Worm (Caenorhabditis elegans) whole organism, L3 larva: ENCODE data around the gene twk-33.

Experiments
- R02D3.7 ChIP-seq: fragments of 150-350 bp; optimal IDR thresholded peaks from 2 replicates; lab custom pipeline; 2014; ENCODE audit warnings: missing biosample characterization, missing genetic modification characterization
- ZK546.5 ChIP-seq: sonication (generic microtip); optimal IDR thresholded peaks from 2 replicates; lab custom pipeline; 2017; ENCODE audit warnings: missing biosample characterization, missing genetic modification characterization
- aly-2 ChIP-seq: fragments of 150-350 bp; optimal IDR thresholded peaks from 2 replicates; lab custom pipeline; 2014; ENCODE audit warnings: missing biosample characterization, missing genetic modification characterization
- ceh-16 ChIP-seq: sonication (generic microtip); optimal IDR thresholded peaks from 2 replicates; lab custom pipeline; 2017; ENCODE audit warnings: missing biosample characterization, missing genetic modification characterization
- ceh-28 ChIP-seq: fragments of 150-350 bp; optimal IDR thresholded peaks from 2 replicates; lab custom pipeline; 2014; ENCODE audit warnings: missing biosample characterization, missing genetic modification reagents, missing genetic modification characterization
- daf-12 ChIP-seq: fragments of 150-350 bp; optimal IDR thresholded peaks from 2 replicates; lab custom pipeline; 2014; ENCODE audit warnings: missing biosample characterization, missing genetic modification reagents, missing genetic modification characterization
- egl-27 ChIP-seq: sonication (generic microtip); optimal IDR thresholded peaks from 4 replicates; lab custom pipeline; 2017; ENCODE audit warnings: missing biosample characterization, missing genetic modification reagents, missing genetic modification characterization
- elt-1 ChIP-seq: fragments of 150-350 bp; optimal IDR thresholded peaks from 2 replicates; lab custom pipeline; 2014; ENCODE audit warnings: missing biosample characterization, missing genetic modification characterization
- elt-2 ChIP-seq: sonication (generic microtip); optimal IDR thresholded peaks from 2 replicates; lab custom pipeline; 2016; ENCODE audit warnings: missing genetic modification reagents, mild to moderate bottlenecking, missing genetic modification characterization, missing compliant biosample characterization
- elt-3 ChIP-seq, 3 experiments: fragments of 150-350 bp in 1 of 3; sonication (generic microtip) in 2 of 3; optimal IDR thresholded peaks; 2 replicates in 2 of 3; 4 replicates in 1 of 3; lab custom pipeline; 2014 to 2017; ENCODE audit warnings: missing biosample characterization in 3 of 3, missing genetic modification characterization in 3 of 3
- eor-1 ChIP-seq, 2 experiments: fragments of 150-350 bp; optimal IDR thresholded peaks; 2 replicates each; lab custom pipeline; 2014 to 2018; ENCODE audit warnings: missing biosample characterization in 2 of 2, missing genetic modification characterization in 2 of 2
- fkh-10 ChIP-seq: sonication (generic microtip); optimal IDR thresholded peaks from 2 replicates; lab custom pipeline; 2017; ENCODE audit warnings: missing biosample characterization, missing genetic modification reagents, missing genetic modification characterization
- fkh-2 ChIP-seq: fragments of 150-350 bp; optimal IDR thresholded peaks from 2 replicates; lab custom pipeline; 2014; ENCODE audit warnings: missing biosample characterization, missing genetic modification reagents, missing genetic modification characterization
- fos-1 ChIP-seq: fragments of 150-350 bp; optimal IDR thresholded peaks from 2 replicates; lab custom pipeline; 2014; ENCODE audit warnings: missing biosample characterization, missing genetic modification characterization
- hmg-11 ChIP-seq: sonication (generic microtip); optimal IDR thresholded peaks from 2 replicates; lab custom pipeline; 2016; ENCODE audit warnings: missing genetic modification characterization, missing compliant biosample characterization
- jun-1 ChIP-seq: fragments of 150-350 bp; optimal IDR thresholded peaks from 2 replicates; lab custom pipeline; 2014; ENCODE audit warnings: missing biosample characterization, missing genetic modification reagents, missing genetic modification characterization
- lin-15B ChIP-seq: fragments of 150-350 bp; optimal IDR thresholded peaks from 2 replicates; lab custom pipeline; 2014; ENCODE audit warnings: missing biosample characterization, missing genetic modification characterization
- lin-39 ChIP-seq: fragments of 150-350 bp; optimal IDR thresholded peaks from 2 replicates; lab custom pipeline; 2018; ENCODE audit warnings: missing biosample characterization, missing genetic modification reagents, missing genetic modification characterization
- lsy-12 ChIP-seq: sonication (generic microtip); optimal IDR thresholded peaks from 2 replicates; lab custom pipeline; 2016; ENCODE audit warnings: mild to moderate bottlenecking, missing genetic modification characterization, missing compliant biosample characterization
- mdl-1 ChIP-seq: fragments of 150-350 bp; optimal IDR thresholded peaks from 2 replicates; lab custom pipeline; 2014; ENCODE audit warnings: missing biosample characterization, missing genetic modification characterization
- mml-1 ChIP-seq: fragments of 150-350 bp; sonication (generic microtip); optimal IDR thresholded peaks from 3 replicates; lab custom pipeline; 2014; ENCODE audit warnings: missing biosample characterization, missing genetic modification characterization
- nfya-1 ChIP-seq: sonication (generic microtip); optimal IDR thresholded peaks from 2 replicates; lab custom pipeline; 2017; ENCODE audit warnings: missing genetic modification characterization, mild to moderate bottlenecking, missing compliant biosample characterization, antibody characterized with exemption, moderate library complexity; ENCODE audit not compliant: insufficient read depth
- nhr-11 ChIP-seq: fragments of 150-350 bp; optimal IDR thresholded peaks from 2 replicates; lab custom pipeline; 2014; ENCODE audit warnings: missing biosample characterization, missing genetic modification characterization
- nhr-12 ChIP-seq: fragments of 150-350 bp; optimal IDR thresholded peaks from 2 replicates; lab custom pipeline; 2014; ENCODE audit warnings: missing biosample characterization, missing genetic modification characterization
- nhr-23 ChIP-seq: fragments of 150-350 bp; optimal IDR thresholded peaks from 2 replicates; lab custom pipeline; 2014; ENCODE audit warnings: missing biosample characterization, missing genetic modification reagents, missing genetic modification characterization
- nhr-28 ChIP-seq: fragments of 150-350 bp; optimal IDR thresholded peaks from 2 replicates; lab custom pipeline; 2014; ENCODE audit warnings: missing biosample characterization, missing genetic modification characterization
- nhr-43 ChIP-seq: sonication (generic microtip); optimal IDR thresholded peaks from 2 replicates; lab custom pipeline; 2016; ENCODE audit warnings: mild to moderate bottlenecking, missing genetic modification characterization, missing compliant biosample characterization; ENCODE audit not compliant: poor library complexity, severe bottlenecking
- nhr-67 ChIP-seq: fragments of 150-350 bp; optimal IDR thresholded peaks from 2 replicates; lab custom pipeline; 2014; ENCODE audit warnings: missing biosample characterization, missing genetic modification characterization
- nhr-76 ChIP-seq: fragments of 150-350 bp; sonication (generic microtip); optimal IDR thresholded peaks from 5 replicates; lab custom pipeline; 2014; ENCODE audit warnings: missing biosample characterization, missing genetic modification characterization
- nhr-77 ChIP-seq: fragments of 150-350 bp; optimal IDR thresholded peaks from 2 replicates; lab custom pipeline; 2014; ENCODE audit warnings: missing biosample characterization, missing genetic modification characterization
- pha-4 ChIP-seq: fragments of 150-350 bp; optimal IDR thresholded peaks from 2 replicates; lab custom pipeline; 2014; ENCODE audit warnings: missing biosample characterization, missing genetic modification reagents, missing genetic modification characterization
- sea-2 ChIP-seq: fragments of 150-350 bp; sonication (generic microtip); optimal IDR thresholded peaks from 4 replicates; lab custom pipeline; 2014; ENCODE audit warnings: missing biosample characterization, missing genetic modification reagents, missing genetic modification characterization
- skn-1 ChIP-seq: fragments of 150-350 bp; optimal IDR thresholded peaks from 2 replicates; lab custom pipeline; 2014; ENCODE audit warnings: missing biosample characterization, missing genetic modification characterization
- tbx-2 ChIP-seq: sonication (generic microtip); optimal IDR thresholded peaks from 2 replicates; lab custom pipeline; 2016; ENCODE audit warnings: mild to moderate bottlenecking, missing genetic modification characterization, missing compliant biosample characterization
- unc-39 ChIP-seq: sonication (generic microtip); optimal IDR thresholded peaks from 4 replicates; lab custom pipeline; 2017; ENCODE audit warnings: missing biosample characterization, missing genetic modification characterization
- unc-62 ChIP-seq: fragments of 150-350 bp; sonication (generic microtip); optimal IDR thresholded peaks from 4 replicates; lab custom pipeline; 2014; ENCODE audit warnings: missing biosample characterization, missing genetic modification reagents, missing genetic modification characterization
- zag-1 ChIP-seq: fragments of 150-350 bp; optimal IDR thresholded peaks from 2 replicates; lab custom pipeline; 2014; ENCODE audit warnings: missing biosample characterization, missing genetic modification characterization

twk-33 gene

DNA sequence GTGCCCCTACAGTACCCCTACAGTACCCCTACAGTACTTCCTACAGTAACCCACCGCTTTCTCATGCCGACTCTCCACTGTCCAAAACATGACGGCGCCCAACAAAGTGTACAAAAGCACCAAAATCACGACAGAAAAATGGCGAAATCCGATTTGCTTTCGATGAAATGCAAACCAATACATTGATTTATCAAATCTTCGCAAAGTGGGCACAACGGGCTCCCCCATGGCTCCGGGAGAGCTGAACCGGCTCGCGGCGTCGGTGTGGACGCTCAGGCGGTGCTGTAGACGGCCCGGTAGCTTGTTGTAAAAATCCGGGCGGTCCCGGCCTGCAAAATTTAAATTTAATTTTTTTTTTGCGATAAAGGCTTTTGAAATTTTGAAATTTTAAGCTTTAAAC is 1.8 kb downstream of the twk-33 start:
- no peak for TF ChIP-seq mml-1
- no peak for TF ChIP-seq nhr-12 (tag; lab: Kevin White, UChicago)
- TF ChIP-seq elt-1 (tag; lab: Kevin White, UChicago), result no peak
- no peak for TF ChIP-seq pha-4 (tag; lab: Kevin White, UChicago)
- no peak for TF ChIP-seq jun-1
- no peak for TF ChIP-seq nhr-28 (tag; lab: Kevin White, UChicago)
- TF ChIP-seq fos-1 (tag; lab: Kevin White, UChicago), result no peak
- no peak for TF ChIP-seq elt-3 (tag; optimal IDR thresholded peaks at IDR 0.05; lab: Kevin White, UChicago)
- no peak for TF ChIP-seq nhr-23 (tag; lab: Kevin White, UChicago)
- TF ChIP-seq lin-39 (tag; lab: Kevin White, UChicago), result no peak
- TF ChIP-seq lsy-12 (tag; lab: Kevin White, UChicago), result no peak
- TF ChIP-seq mdl-1, result no peak
- no peak for TF ChIP-seq lin-15B (tag; lab: Kevin White, UChicago)
- no peak for TF ChIP-seq nhr-77
- no peak for TF ChIP-seq ceh-16 (tag; lab: Kevin White, UChicago)

DNA sequence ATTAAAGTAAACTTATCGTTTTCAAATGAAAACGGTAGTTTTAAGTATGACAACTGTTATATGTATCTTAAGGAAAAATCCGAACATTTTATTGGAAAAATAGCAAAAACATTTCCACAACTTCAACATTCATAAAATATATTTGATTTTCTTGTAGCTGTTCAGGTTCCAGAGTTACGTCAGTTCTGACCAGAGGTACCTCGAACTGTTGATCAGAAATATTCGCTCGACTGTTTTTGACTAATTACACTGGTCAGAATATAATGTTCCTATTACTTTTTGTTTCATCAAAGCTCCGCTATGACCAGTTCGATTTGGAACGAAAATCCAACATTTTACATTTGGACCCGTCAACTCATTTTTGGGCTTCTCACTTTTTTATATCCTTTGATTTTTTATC is 7.2 kb downstream of the twk-33 start, which contains the start of gene srh-31:
TSS of gene srh-31 (plus strand) at position 301 of the 400 bp plus-strand sequence.
- TF ChIP-seq lin-39 (tag; lab: Kevin White, UChicago) (no peak), tbx-2 (no peak), R02D3.7 (tag; lab: Kevin White, UChicago) (no peak), nhr-11 (no peak), nhr-76 (no peak), ZK546.5 (tag; lab: Kevin White, UChicago) (no peak), skn-1 (no peak), nhr-77 (no peak), nhr-43 (no peak)

DNA sequence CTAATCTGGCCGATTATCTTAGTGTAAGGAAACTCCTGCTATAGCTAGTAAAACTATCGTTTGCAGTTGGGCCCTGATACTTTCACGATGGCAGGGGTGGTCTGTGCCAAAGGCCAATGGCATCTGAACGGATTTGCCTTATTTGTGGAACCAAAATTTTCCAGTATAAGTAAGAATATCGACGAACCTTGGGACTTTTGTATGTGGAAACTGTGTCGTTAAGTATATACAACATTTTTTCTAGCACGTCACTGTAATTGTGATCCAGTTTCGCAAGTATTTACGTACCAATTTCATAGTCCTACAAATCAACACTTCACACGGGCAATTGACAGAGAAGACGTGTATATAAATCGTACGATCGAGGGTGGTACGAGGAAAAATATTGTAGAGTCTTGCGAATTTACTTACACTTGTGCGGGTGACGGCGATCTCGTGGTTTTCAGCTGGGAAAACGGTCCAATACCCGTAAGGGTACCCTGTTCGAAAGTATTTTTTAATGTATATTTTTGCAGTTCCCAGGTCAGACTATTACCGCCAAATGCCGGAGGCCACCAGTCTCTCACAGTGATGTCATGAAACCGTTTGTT is 7.9 kb downstream of the twk-33 start:
- TF ChIP-seq unc-62 (GFP tag; lab: Kevin White, UChicago) (no peak), lsy-12 (tag; lab: Kevin White, UChicago) (no peak), elt-3 (tag; optimal IDR thresholded peaks at IDR 0.05; lab: Kevin White, UChicago) (no peak), nfya-1 (no peak), nhr-28 (tag; lab: Kevin White, UChicago) (no peak), skn-1 (no peak), nhr-67 (tag; lab: Kevin White, UChicago) (no peak), fkh-2 (tag; lab: Kevin White, UChicago) (no peak), fos-1 (tag; lab: Kevin White, UChicago) (no peak), egl-27 (tag; lab: Kevin White, UChicago) (no peak), elt-1 (tag; lab: Kevin White, UChicago) (no peak)
- TF ChIP-seq, all 47 proteins: peak for 0

DNA sequence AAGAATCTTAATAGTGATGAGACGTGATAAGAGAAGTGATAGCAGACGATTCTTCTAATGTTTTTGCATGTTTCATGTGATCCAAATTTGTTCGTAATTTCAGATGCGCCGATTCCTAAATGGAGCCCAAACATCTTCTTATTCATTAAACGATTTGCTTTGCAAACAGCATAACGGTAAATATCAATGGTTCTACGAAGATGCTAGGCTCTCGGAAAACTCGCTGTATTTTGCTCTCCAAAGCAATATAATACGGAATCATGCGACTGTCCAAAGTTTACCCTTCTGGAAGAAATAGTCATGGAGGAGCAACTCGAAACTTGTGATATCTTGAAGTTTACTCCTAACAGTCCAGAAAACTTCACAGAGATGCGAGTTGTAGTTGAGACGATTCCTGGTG is 8.4 kb downstream of the twk-33 start, which contains the start of gene W06D12.6:
TSS of gene W06D12.6 (plus strand) at position 301 of the 400 bp plus-strand sequence.
- no peak for TF ChIP-seq mdl-1
- no peak for TF ChIP-seq sea-2 (GFP tag; lab: Kevin White, UChicago)
- TF ChIP-seq nhr-23 (tag; lab: Kevin White, UChicago), result no peak
- TF ChIP-seq aly-2 (tag; lab: Kevin White, UChicago), result no peak
- TF ChIP-seq zag-1, result no peak
- TF ChIP-seq eor-1 (tag; optimal IDR thresholded peaks at IDR 0.05; lab: Kevin White, UChicago), result no peak
- no peak for TF ChIP-seq daf-12 (tag; lab: Kevin White, UChicago)
- TF ChIP-seq mml-1, result no peak
- no peak for TF ChIP-seq elt-2
- no peak for TF ChIP-seq ceh-28
- no peak for TF ChIP-seq hmg-11 (tag; lab: Kevin White, UChicago)
- TF ChIP-seq fkh-10 (GFP tag; lab: Kevin White, UChicago), result no peak
- no peak for TF ChIP-seq unc-39
- TF ChIP-seq fkh-2 (tag; lab: Kevin White, UChicago), result no peak
- no peak for TF ChIP-seq nhr-28 (tag; lab: Kevin White, UChicago)
- no peak for TF ChIP-seq egl-27 (tag; lab: Kevin White, UChicago)
- TF ChIP-seq tbx-2, result no peak
- no peak for TF ChIP-seq nhr-77
- no peak for TF ChIP-seq nfya-1
